Worm (Caenorhabditis elegans): ENCODE data around the gene ech-8.

ce11 chrIV:10216078-10216477, 22.9 kb downstream of the ech-8 start, which contains the start of gene col-124:
- TF ChIP-seq ceh-36 (tag; optimal IDR thresholded peaks at IDR 0.05) (no peak), hmbx-1 (tag; optimal IDR thresholded peaks at IDR 0.05) (no peak), tbx-11 (GFP tag; IDR thresholded peaks at IDR 0.05) (no peak), ets-7 (tag; optimal IDR thresholded peaks at IDR 0.05) (no peak), F13C5.2 (tag; optimal IDR thresholded peaks at IDR 0.05) (no peak), scrt-1 (GFP tag; IDR thresholded peaks at IDR 0.05) (no peak), ama-1 (optimal IDR thresholded peaks at IDR 0.05) (no peak), hmg-4 (GFP tag; optimal IDR thresholded peaks at IDR 0.05) (no peak), flt-1 (GFP tag; IDR thresholded peaks at IDR 0.05) (no peak), aly-1 (tag; optimal IDR thresholded peaks at IDR 0.05) (no peak), tra-4 (tag; optimal IDR thresholded peaks at IDR 0.05) (no peak), sea-1 (GFP tag; conservative IDR thresholded peaks at IDR 0.05) (no peak), B0310.2 (tag; optimal IDR thresholded peaks at IDR 0.05) (no peak)
